Worm (Caenorhabditis elegans) whole organism, young adult: ENCODE results near the gene F57A10.2.

Experiments used
- B0336.3 ChIP-seq: fragments of 200-800 bp; sonication (Bioruptor generic); IDR thresholded peaks from 2 replicates; pipeline ENCODE4 v1.3.6; 2022; ENCODE audit warnings: missing genetic modification characterization, missing compliant biosample characterization
- F49E8.2 ChIP-seq: sonication (generic microtip); optimal IDR thresholded peaks from 3 replicates; lab custom pipeline; 2017; ENCODE audit warnings: missing genetic modification characterization, mild to moderate bottlenecking, missing compliant biosample characterization, antibody characterized with exemption, moderate library complexity; ENCODE audit not compliant: insufficient read depth
- aptf-3 ChIP-seq: fragments of 200-800 bp; sonication (Bioruptor generic); IDR thresholded peaks from 2 replicates; pipeline ENCODE4 v1.3.6; 2022; ENCODE audit warnings: missing genetic modification characterization, missing compliant biosample characterization
- ceh-40 ChIP-seq: fragments of 200-800 bp; sonication (Bioruptor generic); IDR thresholded peaks from 2 replicates; pipeline ENCODE4 v1.3.6; 2022; ENCODE audit warnings: missing genetic modification characterization, missing compliant biosample characterization
- chd-7 ChIP-seq: sonication (generic microtip); optimal IDR thresholded peaks from 2 replicates; lab custom pipeline; 2016; ENCODE audit warnings: mild to moderate bottlenecking, missing genetic modification characterization, moderate library complexity, missing compliant biosample characterization
- lsy-27 ChIP-seq: sonication (generic microtip); optimal IDR thresholded peaks from 2 replicates; lab custom pipeline; 2017; ENCODE audit warnings: missing genetic modification characterization, mild to moderate bottlenecking, missing compliant biosample characterization, antibody characterized with exemption, missing genotype, borderline replicate concordance; ENCODE audit not compliant: insufficient read depth
- unc-62 ChIP-seq: fragments of 150-350 bp; optimal IDR thresholded peaks from 2 replicates; lab custom pipeline; 2014; ENCODE audit warnings: missing biosample characterization, missing genetic modification reagents, missing genetic modification characterization

ce11 chrV:15810446-15810845 is 44.1 kb downstream of the F57A10.2 start, which contains the start of gene F54B8.1:
- TF ChIP-seq F49E8.2 (tag; lab: Kevin White, UChicago) (no peak), unc-62 (GFP tag; lab: Kevin White, UChicago) (no peak), B0336.3 (no peak), lsy-27 (tag; lab: Kevin White, UChicago) (no peak), ceh-40 (GFP tag; lab: Robert Waterston, UW) (no peak), chd-7 (tag; lab: Kevin White, UChicago) (no peak), aptf-3 (GFP tag; lab: Robert Waterston, UW) (no peak)
